Worm (Caenorhabditis elegans) whole organism, young adult: ENCODE measurements around the gene vit-4.

Experiments
- B0035.1 ChIP-seq: sonication (generic microtip); optimal IDR thresholded peaks from 2 replicates; lab custom pipeline; 2016; ENCODE audit warnings: missing genetic modification characterization, mild to moderate bottlenecking, missing compliant biosample characterization, missing genotype, missing genetic modification reagents
- Y67H2A.10 ChIP-seq: fragments of 200-800 bp; sonication (Bioruptor generic); conservative IDR thresholded peaks from 2 replicates; pipeline ENCODE4 v1.3.6; 2022; ENCODE audit warnings: missing genetic modification reagents, missing genetic modification characterization, missing compliant biosample characterization
- aptf-3 ChIP-seq: fragments of 200-800 bp; sonication (Bioruptor generic); IDR thresholded peaks from 2 replicates; pipeline ENCODE4 v1.3.6; 2022; ENCODE audit warnings: missing genetic modification characterization, missing compliant biosample characterization
- athp-1 ChIP-seq: sonication (generic microtip); optimal IDR thresholded peaks from 2 replicates; lab custom pipeline; 2017; ENCODE audit warnings: mild to moderate bottlenecking, missing genetic modification characterization, missing compliant biosample characterization
- ets-4 ChIP-seq: fragments of 200-800 bp; sonication (Bioruptor generic); optimal IDR thresholded peaks from 2 replicates; lab custom pipeline; 2018; ENCODE audit warnings: mild to moderate bottlenecking, missing genetic modification characterization, missing compliant biosample characterization
- unc-130 ChIP-seq: sonication (generic microtip); optimal IDR thresholded peaks from 2 replicates; lab custom pipeline; 2016; ENCODE audit warnings: missing genetic modification reagents, missing genetic modification characterization, missing compliant biosample characterization

ce11 chrX:3508906-3509305 is 54.9 kb downstream of the vit-4 start, which contains the start of gene sox-4:
- no peak for TF ChIP-seq athp-1 (tag; lab: Kevin White, UChicago)
- TF ChIP-seq unc-130 (GFP tag; lab: Kevin White, UChicago) = no peak
- TF ChIP-seq Y67H2A.10 = no peak
- TF ChIP-seq B0035.1 (tag; lab: Kevin White, UChicago) = no peak
- TF ChIP-seq aptf-3 (GFP tag; lab: Robert Waterston, UW) = no peak
- TF ChIP-seq ets-4 = no peak
